Worm (Caenorhabditis elegans) whole organism, L4 larva: ENCODE data around the gene srsx-40.

Source experiments
- D1046.2 ChIP-seq: fragments of 200-800 bp; sonication (Bioruptor generic); IDR thresholded peaks from 2 replicates; pipeline ENCODE4 v1.3.6; 2022; ENCODE audit warnings: missing genetic modification characterization, missing compliant biosample characterization
- F37D6.2 ChIP-seq: sonication (generic microtip); optimal IDR thresholded peaks from 2 replicates; lab custom pipeline; 2016; ENCODE audit warnings: mild to moderate bottlenecking, missing genetic modification characterization, missing compliant biosample characterization
- F44E2.7 ChIP-seq: fragments of 200-800 bp; sonication (Bioruptor generic); IDR thresholded peaks from 2 replicates; pipeline ENCODE4 v2.1.2; 2022; ENCODE audit warnings: missing genetic modification characterization, missing compliant biosample characterization
- R02D3.7 ChIP-seq: fragments of 150-350 bp; sonication (generic microtip); optimal IDR thresholded peaks from 3 replicates; lab custom pipeline; 2014; ENCODE audit warnings: missing biosample characterization, missing genetic modification characterization
- T20F7.1 ChIP-seq: fragments of 200-800 bp; sonication (Bioruptor generic); optimal IDR thresholded peaks from 2 replicates; lab custom pipeline; 2018; ENCODE audit warnings: mild to moderate bottlenecking, missing genetic modification characterization, missing compliant biosample characterization
- Y48G9A.11 ChIP-seq: fragments of 200-800 bp; sonication (Bioruptor generic); IDR thresholded peaks from 2 replicates; pipeline ENCODE4 v1.3.6; 2022; ENCODE audit warnings: missing genetic modification reagents, missing genetic modification characterization, missing compliant biosample characterization
- ZK546.5 ChIP-seq, 2 experiments: sonication (generic microtip); optimal IDR thresholded peaks; 2 replicates each; lab custom pipeline; 2017; ENCODE audit warnings: missing biosample characterization in 2 of 2, missing genetic modification characterization in 2 of 2
- aha-1 ChIP-seq: fragments of 150-350 bp; peaks from one replicate; lab custom pipeline; 2014; ENCODE audit warnings: missing biosample characterization, missing genetic modification characterization
- ceh-20 ChIP-seq: fragments of 200-800 bp; sonication (Bioruptor generic); IDR thresholded peaks from 2 replicates; pipeline ENCODE4 v1.3.6; 2022; ENCODE audit warnings: missing genetic modification reagents, missing genetic modification characterization, missing compliant biosample characterization
- ces-1 ChIP-seq: fragments of 150-350 bp; sonication (generic microtip); optimal IDR thresholded peaks from 4 replicates; lab custom pipeline; 2014; ENCODE audit warnings: missing biosample characterization, missing genetic modification reagents, missing genetic modification characterization
- cey-2 ChIP-seq: sonication (generic microtip); optimal IDR thresholded peaks from 3 replicates; lab custom pipeline; 2017; ENCODE audit warnings: missing genetic modification characterization, mild to moderate bottlenecking, missing compliant biosample characterization, antibody characterized with exemption, borderline replicate concordance; ENCODE audit not compliant: insufficient read depth
- ctbp-1 ChIP-seq: fragments of 200-800 bp; sonication (Bioruptor generic); IDR thresholded peaks from 2 replicates; pipeline ENCODE4 v1.3.6; 2022; ENCODE audit warnings: missing genetic modification reagents, missing genetic modification characterization, missing compliant biosample characterization
- dmd-6 ChIP-seq: fragments of 200-800 bp; sonication (Bioruptor generic); IDR thresholded peaks from 2 replicates; pipeline ENCODE4 v1.3.6; 2022; ENCODE audit warnings: missing genetic modification reagents, missing genetic modification characterization, missing compliant biosample characterization
- dmd-8 ChIP-seq: fragments of 200-800 bp; sonication (Bioruptor generic); IDR thresholded peaks from 2 replicates; pipeline ENCODE4 v1.3.6; 2022; ENCODE audit warnings: missing genetic modification characterization, missing compliant biosample characterization
- dmd-9 ChIP-seq: fragments of 200-800 bp; sonication (Bioruptor generic); IDR thresholded peaks from 2 replicates; pipeline ENCODE4 v1.3.6; 2022; ENCODE audit warnings: missing genetic modification reagents, missing genetic modification characterization, missing compliant biosample characterization
- fos-1 ChIP-seq: fragments of 150-350 bp; optimal IDR thresholded peaks from 2 replicates; lab custom pipeline; 2014; ENCODE audit warnings: missing biosample characterization, missing genetic modification characterization
- gei-8 ChIP-seq: fragments of 200-800 bp; sonication (Bioruptor generic); optimal IDR thresholded peaks from 2 replicates; lab custom pipeline; 2018; ENCODE audit warnings: mild to moderate bottlenecking, missing genetic modification characterization, missing compliant biosample characterization
- hif-1 ChIP-seq, 2 experiments: sonication (generic microtip); optimal IDR thresholded peaks; 2 replicates each; lab custom pipeline; 2016 to 2017; ENCODE audit warnings: missing compliant biosample characterization in 2 of 2, missing genetic modification characterization in 2 of 2, missing genetic modification reagents in 2 of 2, missing genotype in 2 of 2, mild to moderate bottlenecking in 1 of 2
- hlh-11 ChIP-seq: fragments of 200-800 bp; sonication (Bioruptor generic); optimal IDR thresholded peaks from 2 replicates; lab custom pipeline; 2018; ENCODE audit warnings: mild to moderate bottlenecking, missing genetic modification characterization, missing compliant biosample characterization
- hlh-30 ChIP-seq: sonication (generic microtip); optimal IDR thresholded peaks from 2 replicates; lab custom pipeline; 2017; ENCODE audit warnings: antibody characterized with exemption, mild to moderate bottlenecking, missing genetic modification characterization, missing compliant biosample characterization; ENCODE audit not compliant: insufficient read depth
- hmg-1.1 ChIP-seq: fragments of 200-800 bp; sonication (Bioruptor generic); IDR thresholded peaks from 2 replicates; pipeline ENCODE4 v1.3.6; 2022; ENCODE audit warnings: missing genetic modification reagents, missing genetic modification characterization, missing compliant biosample characterization
- lim-7 ChIP-seq: fragments of 200-800 bp; sonication (Bioruptor generic); IDR thresholded peaks from 2 replicates; pipeline ENCODE4 v1.3.6; 2022; ENCODE audit warnings: missing genetic modification characterization, missing compliant biosample characterization
- lin-39 ChIP-seq: fragments of 150-350 bp; optimal IDR thresholded peaks from 2 replicates; lab custom pipeline; 2014; ENCODE audit warnings: missing biosample characterization, missing genetic modification reagents, missing genetic modification characterization
- lsy-2 ChIP-seq, 2 experiments: fragments of 150-350 bp in 1 of 2; sonication (generic microtip) in 1 of 2; optimal IDR thresholded peaks; 2 replicates each; lab custom pipeline; 2014 to 2017; ENCODE audit warnings: missing biosample characterization in 2 of 2, missing genetic modification characterization in 2 of 2
- madf-5 ChIP-seq, 2 experiments: fragments of 200-800 bp; sonication (Bioruptor generic); IDR thresholded peaks; 2 replicates each; pipeline ENCODE4 v1.3.6; 2022; ENCODE audit warnings: missing compliant biosample characterization in 2 of 2, missing genetic modification characterization in 2 of 2
- madf-9 ChIP-seq: fragments of 200-800 bp; sonication (Bioruptor generic); conservative IDR thresholded peaks from 2 replicates; pipeline ENCODE4 v1.3.6; 2022; ENCODE audit warnings: missing genetic modification reagents, missing genetic modification characterization, missing compliant biosample characterization
- mdl-1 ChIP-seq, 2 experiments: fragments of 150-350 bp in 1 of 2; sonication (generic microtip) in 1 of 2; optimal IDR thresholded peaks; 2 replicates each; lab custom pipeline; 2014 to 2017; ENCODE audit warnings: missing biosample characterization in 2 of 2, missing genetic modification characterization in 2 of 2
- mep-1 ChIP-seq: fragments of 150-350 bp; sonication (generic microtip); optimal IDR thresholded peaks from 3 replicates; lab custom pipeline; 2014; ENCODE audit warnings: missing biosample characterization, missing genetic modification characterization
- mes-2 ChIP-seq: sonication (generic microtip); optimal IDR thresholded peaks from 2 replicates; lab custom pipeline; 2016; ENCODE audit warnings: missing genotype, mild to moderate bottlenecking, missing genetic modification characterization, missing compliant biosample characterization; ENCODE audit not compliant: poor library complexity, severe bottlenecking
- mxl-2 ChIP-seq: fragments of 200-800 bp; sonication (Bioruptor generic); conservative IDR thresholded peaks from 2 replicates; pipeline ENCODE4 v1.3.6; 2022; ENCODE audit warnings: missing genetic modification reagents, missing genetic modification characterization, missing compliant biosample characterization
- mxl-3 ChIP-seq: fragments of 200-800 bp; sonication (Bioruptor generic); optimal IDR thresholded peaks from 2 replicates; lab custom pipeline; 2018; ENCODE audit warnings: mild to moderate bottlenecking, missing genetic modification characterization, missing compliant biosample characterization
- nhr-102 ChIP-seq: sonication (generic microtip); optimal IDR thresholded peaks from 2 replicates; lab custom pipeline; 2016; ENCODE audit warnings: mild to moderate bottlenecking, missing genetic modification characterization, moderate library complexity, missing compliant biosample characterization
- nhr-11 ChIP-seq: fragments of 150-350 bp; optimal IDR thresholded peaks from 2 replicates; lab custom pipeline; 2014; ENCODE audit warnings: missing biosample characterization, missing genetic modification characterization
- nhr-111 ChIP-seq: fragments of 200-800 bp; sonication (Bioruptor generic); optimal IDR thresholded peaks from 2 replicates; lab custom pipeline; 2018; ENCODE audit warnings: mild to moderate bottlenecking, missing genetic modification characterization, missing compliant biosample characterization
- nhr-42 ChIP-seq: fragments of 200-800 bp; sonication (Bioruptor generic); IDR thresholded peaks from 2 replicates; pipeline ENCODE4 v1.3.6; 2022; ENCODE audit warnings: missing genetic modification characterization, missing compliant biosample characterization
- nhr-48 ChIP-seq: sonication (generic microtip); optimal IDR thresholded peaks from 2 replicates; lab custom pipeline; 2016; ENCODE audit warnings: mild to moderate bottlenecking, missing genetic modification characterization, missing compliant biosample characterization
- nhr-76 ChIP-seq: fragments of 150-350 bp; optimal IDR thresholded peaks from 2 replicates; lab custom pipeline; 2014; ENCODE audit warnings: missing biosample characterization, missing genetic modification characterization
- nhr-77 ChIP-seq: fragments of 150-350 bp; optimal IDR thresholded peaks from 2 replicates; lab custom pipeline; 2014; ENCODE audit warnings: missing biosample characterization, missing genetic modification characterization
- php-3 ChIP-seq: fragments of 200-800 bp; sonication (Bioruptor generic); IDR thresholded peaks from 2 replicates; pipeline ENCODE4 v1.3.6; 2022; ENCODE audit warnings: missing genetic modification reagents, missing genetic modification characterization, missing compliant biosample characterization
- pqm-1 ChIP-seq: sonication (generic microtip); optimal IDR thresholded peaks from 2 replicates; lab custom pipeline; 2017; ENCODE audit warnings: missing biosample characterization, missing genetic modification characterization
- skn-1 ChIP-seq: fragments of 150-350 bp; optimal IDR thresholded peaks from 2 replicates; lab custom pipeline; 2014; ENCODE audit warnings: missing biosample characterization, missing genetic modification characterization
- snpc-1.2 ChIP-seq: fragments of 200-800 bp; sonication (Bioruptor generic); IDR thresholded peaks from 2 replicates; pipeline ENCODE4 v1.3.6; 2022; ENCODE audit warnings: missing genetic modification reagents, missing genetic modification characterization, missing compliant biosample characterization
- spr-1 ChIP-seq: sonication (generic microtip); optimal IDR thresholded peaks from 2 replicates; lab custom pipeline; 2016; ENCODE audit warnings: mild to moderate bottlenecking, missing genetic modification characterization, missing compliant biosample characterization
- spr-3 ChIP-seq: fragments of 200-800 bp; sonication (Bioruptor generic); optimal IDR thresholded peaks from 2 replicates; lab custom pipeline; 2018; ENCODE audit warnings: mild to moderate bottlenecking, missing genetic modification characterization, missing compliant biosample characterization
- tra-1 ChIP-seq: fragments of 200-800 bp; sonication (Bioruptor generic); IDR thresholded peaks from 2 replicates; pipeline ENCODE4 v1.3.6; 2022; ENCODE audit warnings: missing genetic modification reagents, missing genetic modification characterization, missing compliant biosample characterization
- unc-39 ChIP-seq: sonication (generic microtip); optimal IDR thresholded peaks from 2 replicates; lab custom pipeline; 2017; ENCODE audit warnings: missing biosample characterization, missing genetic modification characterization
- vab-7 ChIP-seq: fragments of 200-800 bp; sonication (Bioruptor generic); IDR thresholded peaks from 2 replicates; pipeline ENCODE4 v1.3.6; 2022; ENCODE audit warnings: missing genetic modification reagents, missing genetic modification characterization, missing compliant biosample characterization
- zfp-3 ChIP-seq: fragments of 200-800 bp; sonication (Bioruptor generic); conservative IDR thresholded peaks from 2 replicates; pipeline ENCODE4 v1.3.6; 2022; ENCODE audit warnings: missing genetic modification reagents, missing genetic modification characterization, missing compliant biosample characterization
- zip-11 ChIP-seq: fragments of 200-800 bp; sonication (Bioruptor generic); IDR thresholded peaks from 2 replicates; pipeline ENCODE4 v1.3.6; 2022; ENCODE audit warnings: missing genetic modification characterization, missing compliant biosample characterization
- ztf-11 ChIP-seq: fragments of 150-350 bp; optimal IDR thresholded peaks from 2 replicates; lab custom pipeline; 2014; ENCODE audit warnings: missing biosample characterization, missing genetic modification characterization

Gene srsx-40

ce11 chrV:7728003-7728678 lies 24.7 kb upstream of the srsx-40 start (continued):
- no peak for TF ChIP-seq T20F7.1 (GFP tag; lab: Kevin White, UChicago)
- TF ChIP-seq F37D6.2 (tag; lab: Kevin White, UChicago) = peak; percentile 81
- peak; percentile 23 for TF ChIP-seq nhr-102 (tag; lab: Kevin White, UChicago)
- TF ChIP-seq R02D3.7 = no peak
- TF ChIP-seq ceh-20 (GFP tag; lab: Robert Waterston, UW) = peak; percentile 92
- no peak for TF ChIP-seq dmd-8 (GFP tag; lab: Robert Waterston, UW)
- TF ChIP-seq unc-39 (tag; lab: Kevin White, UChicago) = no peak
- TF ChIP-seq vab-7 (GFP tag; lab: Robert Waterston, UW) = no peak
- no peak for TF ChIP-seq php-3 (GFP tag; lab: Robert Waterston, UW)
- peak; percentile 37 for TF ChIP-seq mes-2 (tag; lab: Kevin White, UChicago)
- 0 out of 2 replicates have a peak, but pooled peaks have one; percentile 6 for TF ChIP-seq dmd-9 (GFP tag; lab: Robert Waterston, UW)
- no peak for TF ChIP-seq skn-1
- peak; percentile 84 for TF ChIP-seq hmg-1.1 (GFP tag; lab: Robert Waterston, UW)
- no peak for TF ChIP-seq Y48G9A.11 (GFP tag; lab: Robert Waterston, UW)
- TF ChIP-seq hlh-30 (tag; lab: Kevin White, UChicago) = peak; percentile 77
- peak; percentile 77 for TF ChIP-seq lsy-2 (tag; optimal IDR thresholded peaks at IDR 0.05; lab: Kevin White, UChicago)
- peak; percentile 91 for TF ChIP-seq hlh-11
- TF ChIP-seq D1046.2 (GFP tag; lab: Robert Waterston, UW) = 0 out of 2 replicates have a peak, but pooled peaks have one; percentile 4
- TF ChIP-seq fos-1 (tag; lab: Kevin White, UChicago) = no peak
- no peak for TF ChIP-seq zfp-3 (GFP tag; lab: Robert Waterston, UW)
- no peak for TF ChIP-seq pqm-1 (tag; lab: Kevin White, UChicago)
- peak; percentile 63 for TF ChIP-seq tra-1 (GFP tag; lab: Robert Waterston, UW)
- no peak for TF ChIP-seq F44E2.7 (GFP tag; lab: Robert Waterston, UW)
- TF ChIP-seq nhr-48 (tag; lab: Kevin White, UChicago) = peak; percentile 84
- TF ChIP-seq nhr-42 (GFP tag; lab: Robert Waterston, UW) = peak; percentile 43; the same call in 1 of the 2 replicates
- TF ChIP-seq nhr-77 (tag; lab: Kevin White, UChicago) = peak; percentile 36
- peak; percentile 48 for TF ChIP-seq ces-1 (GFP tag; lab: Kevin White, UChicago)
- peak; percentile 96 for TF ChIP-seq ctbp-1 (GFP tag; lab: Robert Waterston, UW)
- no peak for TF ChIP-seq zip-11 (GFP tag; lab: Robert Waterston, UW)
- peak; percentile 9 for TF ChIP-seq lin-39
- TF ChIP-seq snpc-1.2 (GFP tag; lab: Robert Waterston, UW) = no peak
- peak; percentile 9 to 56 for TF ChIP-seq mdl-1 (tag; optimal IDR thresholded peaks at IDR 0.05; lab: Kevin White, UChicago)
- TF ChIP-seq spr-3 = no peak
- peak; percentile 58; the same call in 1 of the 2 replicates for TF ChIP-seq madf-9 (GFP tag; lab: Robert Waterston, UW)
- TF ChIP-seq ZK546.5 (tag; optimal IDR thresholded peaks at IDR 0.05; lab: Kevin White, UChicago) = no peak
- TF ChIP-seq madf-5 (GFP tag; IDR thresholded peaks at IDR 0.05; lab: Robert Waterston, UW) = no peak
- TF ChIP-seq hif-1 (tag; optimal IDR thresholded peaks at IDR 0.05; lab: Kevin White, UChicago) = peak; percentile 4 to 76
- TF ChIP-seq nhr-11 (tag; lab: Kevin White, UChicago) = peak; percentile 75
- no peak for TF ChIP-seq gei-8 (GFP tag; lab: Kevin White, UChicago)
- 0 out of 2 replicates have a peak, but pooled peaks have one; percentile 9 for TF ChIP-seq mxl-2
- no peak for TF ChIP-seq lim-7 (GFP tag; lab: Robert Waterston, UW)
- no peak for TF ChIP-seq nhr-111 (GFP tag; lab: Kevin White, UChicago)
- peak; percentile 57 for TF ChIP-seq mep-1 (tag; lab: Kevin White, UChicago)
- peak; percentile 1 for TF ChIP-seq mxl-3 (GFP tag; lab: Kevin White, UChicago)
- TF ChIP-seq nhr-76 (tag; lab: Kevin White, UChicago) = no peak
- TF ChIP-seq aha-1 = peak; percentile 99
- peak; percentile 44 for TF ChIP-seq spr-1 (tag; lab: Kevin White, UChicago)
- peak; percentile 82 for TF ChIP-seq dmd-6 (GFP tag; lab: Robert Waterston, UW)
- no peak for TF ChIP-seq ztf-11 (tag; lab: Kevin White, UChicago)
- TF ChIP-seq cey-2 = no peak
